Worm (Caenorhabditis elegans) whole organism, late embryonic: Measurements from ENCODE around the gene F18E9.8.

Experiments
- C08G9.2 ChIP-seq: sonication (generic microtip); optimal IDR thresholded peaks from 2 replicates; lab custom pipeline; 2016; ENCODE audit warnings: mild to moderate bottlenecking, missing genetic modification characterization, moderate library complexity, missing compliant biosample characterization
- C38D4.7 ChIP-seq: fragments of 200-800 bp; sonication (Bioruptor generic); optimal IDR thresholded peaks from 2 replicates; lab custom pipeline; 2018; ENCODE audit warnings: mild to moderate bottlenecking, missing genetic modification characterization, moderate library complexity, missing compliant biosample characterization
- F13H6.1 ChIP-seq: sonication (generic microtip); optimal IDR thresholded peaks from 2 replicates; lab custom pipeline; 2016; ENCODE audit warnings: missing genetic modification characterization, missing compliant biosample characterization
- ahr-1 ChIP-seq: sonication (generic microtip); optimal IDR thresholded peaks from 2 replicates; lab custom pipeline; 2016; ENCODE audit warnings: missing genetic modification characterization, missing compliant biosample characterization
- ceh-14 ChIP-seq: sonication (generic microtip); optimal IDR thresholded peaks from 2 replicates; lab custom pipeline; 2016; ENCODE audit warnings: missing genotype, missing genetic modification characterization, missing compliant biosample characterization
- ceh-19 ChIP-seq: fragments of 200-800 bp; sonication (Bioruptor generic); optimal IDR thresholded peaks from 2 replicates; lab custom pipeline; 2018; ENCODE audit warnings: mild to moderate bottlenecking, missing genetic modification characterization, missing compliant biosample characterization
- ceh-22 ChIP-seq: sonication (generic microtip); optimal IDR thresholded peaks from 2 replicates; lab custom pipeline; 2017; ENCODE audit warnings: missing biosample characterization, missing genetic modification characterization
- ceh-24 ChIP-seq: sonication (generic microtip); optimal IDR thresholded peaks from 2 replicates; lab custom pipeline; 2016; ENCODE audit warnings: mild to moderate bottlenecking, missing genetic modification characterization, missing compliant biosample characterization
- ceh-30 ChIP-seq: fragments of 150-350 bp; optimal IDR thresholded peaks from 2 replicates; lab custom pipeline; 2014; ENCODE audit warnings: missing biosample characterization, missing genetic modification characterization
- ceh-31 ChIP-seq: sonication (generic microtip); optimal IDR thresholded peaks from 2 replicates; lab custom pipeline; 2016; ENCODE audit warnings: missing genetic modification characterization, missing compliant biosample characterization
- ceh-34 ChIP-seq: sonication (generic microtip); optimal IDR thresholded peaks from 2 replicates; lab custom pipeline; 2016; ENCODE audit warnings: mild to moderate bottlenecking, missing genetic modification characterization, missing compliant biosample characterization
- ceh-48 ChIP-seq: sonication (generic microtip); optimal IDR thresholded peaks from 2 replicates; lab custom pipeline; 2016; ENCODE audit warnings: missing genetic modification characterization, inconsistent platforms, missing compliant biosample characterization
- ceh-6 ChIP-seq: fragments of 200-800 bp; sonication (Bioruptor generic); optimal IDR thresholded peaks from 2 replicates; lab custom pipeline; 2018; ENCODE audit warnings: mild to moderate bottlenecking, missing genetic modification characterization, missing compliant biosample characterization
- ceh-9 ChIP-seq: sonication (generic microtip); optimal IDR thresholded peaks from 2 replicates; lab custom pipeline; 2016; ENCODE audit warnings: mild to moderate bottlenecking, missing genetic modification characterization, inconsistent platforms, missing compliant biosample characterization
- elt-2 ChIP-seq: sonication (generic microtip); optimal IDR thresholded peaks from 2 replicates; lab custom pipeline; 2016; ENCODE audit warnings: missing genetic modification reagents, missing genetic modification characterization, missing compliant biosample characterization
- elt-4 ChIP-seq: sonication (generic microtip); optimal IDR thresholded peaks from 2 replicates; lab custom pipeline; 2016; ENCODE audit warnings: missing genetic modification characterization, missing compliant biosample characterization
- ets-4 ChIP-seq: sonication (generic microtip); optimal IDR thresholded peaks from 2 replicates; lab custom pipeline; 2016; ENCODE audit warnings: missing genetic modification characterization, missing compliant biosample characterization
- eyg-1 ChIP-seq: sonication (generic microtip); optimal IDR thresholded peaks from 2 replicates; lab custom pipeline; 2016; ENCODE audit warnings: missing genotype, missing genetic modification characterization, missing compliant biosample characterization
- fax-1 ChIP-seq: sonication (generic microtip); optimal IDR thresholded peaks from 2 replicates; lab custom pipeline; 2016; ENCODE audit warnings: missing genotype, missing genetic modification characterization, missing compliant biosample characterization
- fkh-10 ChIP-seq: fragments of 150-350 bp; optimal IDR thresholded peaks from 2 replicates; lab custom pipeline; 2014; ENCODE audit warnings: missing biosample characterization, missing genetic modification reagents, missing genetic modification characterization
- fkh-6 ChIP-seq: sonication (generic microtip); optimal IDR thresholded peaks from 2 replicates; lab custom pipeline; 2016; ENCODE audit warnings: missing genetic modification characterization, missing compliant biosample characterization
- gmeb-2 ChIP-seq: sonication (generic microtip); optimal IDR thresholded peaks from 2 replicates; lab custom pipeline; 2016; ENCODE audit warnings: missing genetic modification characterization, inconsistent platforms, missing compliant biosample characterization
- hlh-13 ChIP-seq: fragments of 200-800 bp; sonication (Bioruptor generic); optimal IDR thresholded peaks from 2 replicates; lab custom pipeline; 2018; ENCODE audit warnings: mild to moderate bottlenecking, missing genetic modification characterization, missing compliant biosample characterization
- hlh-30 ChIP-seq: sonication (generic microtip); optimal IDR thresholded peaks from 2 replicates; lab custom pipeline; 2017; ENCODE audit warnings: antibody characterized with exemption, missing genetic modification characterization, missing compliant biosample characterization; ENCODE audit not compliant: insufficient read depth
- hlh-6 ChIP-seq: sonication (generic microtip); optimal IDR thresholded peaks from 2 replicates; lab custom pipeline; 2016; ENCODE audit warnings: missing genotype, missing genetic modification characterization, missing compliant biosample characterization
- lim-6 ChIP-seq: sonication (generic microtip); optimal IDR thresholded peaks from 2 replicates; lab custom pipeline; 2016; ENCODE audit warnings: missing genetic modification characterization, missing compliant biosample characterization
- lin-11 ChIP-seq: fragments of 200-800 bp; sonication (Bioruptor generic); optimal IDR thresholded peaks from 2 replicates; lab custom pipeline; 2018; ENCODE audit warnings: mild to moderate bottlenecking, missing genetic modification characterization, missing compliant biosample characterization
- madf-2 ChIP-seq: sonication (generic microtip); optimal IDR thresholded peaks from 2 replicates; lab custom pipeline; 2017; ENCODE audit warnings: missing genetic modification characterization, missing compliant biosample characterization
- nfya-1 ChIP-seq: sonication (generic microtip); optimal IDR thresholded peaks from 2 replicates; lab custom pipeline; 2017; ENCODE audit warnings: missing genetic modification characterization, mild to moderate bottlenecking, missing compliant biosample characterization, antibody characterized with exemption, moderate library complexity
- nhr-11 ChIP-seq: fragments of 150-350 bp; optimal IDR thresholded peaks from 2 replicates; lab custom pipeline; 2014; ENCODE audit warnings: missing biosample characterization, missing genetic modification characterization
- nhr-232 ChIP-seq: sonication (generic microtip); optimal IDR thresholded peaks from 2 replicates; lab custom pipeline; 2016; ENCODE audit warnings: missing genetic modification characterization, missing compliant biosample characterization
- odd-2 ChIP-seq: sonication (generic microtip); optimal IDR thresholded peaks from 2 replicates; lab custom pipeline; 2017; ENCODE audit warnings: antibody characterized with exemption, mild to moderate bottlenecking, missing genetic modification characterization, missing compliant biosample characterization
- pag-3 ChIP-seq: sonication (generic microtip); optimal IDR thresholded peaks from 2 replicates; lab custom pipeline; 2016; ENCODE audit warnings: missing compliant biosample characterization, missing genetic modification characterization, borderline replicate concordance
- pat-9 ChIP-seq: fragments of 200-800 bp; sonication (Bioruptor generic); optimal IDR thresholded peaks from 2 replicates; lab custom pipeline; 2018; ENCODE audit warnings: mild to moderate bottlenecking, missing genetic modification characterization, moderate library complexity, missing compliant biosample characterization
- pha-4 ChIP-seq: fragments of 150-350 bp; optimal IDR thresholded peaks from 2 replicates; lab custom pipeline; 2018; ENCODE audit warnings: missing biosample characterization, missing genetic modification reagents, missing genetic modification characterization
- pqm-1 ChIP-seq: sonication (generic microtip); optimal IDR thresholded peaks from 2 replicates; lab custom pipeline; 2016; ENCODE audit warnings: missing genetic modification characterization, missing compliant biosample characterization
- pros-1 ChIP-seq: fragments of 150-350 bp; optimal IDR thresholded peaks from 2 replicates; lab custom pipeline; 2014; ENCODE audit warnings: missing biosample characterization, missing genetic modification reagents, missing genetic modification characterization
- ref-2 ChIP-seq: sonication (generic microtip); optimal IDR thresholded peaks from 2 replicates; lab custom pipeline; 2016; ENCODE audit warnings: missing genetic modification characterization, missing compliant biosample characterization
- rnt-1 ChIP-seq: sonication (generic microtip); optimal IDR thresholded peaks from 2 replicates; lab custom pipeline; 2016; ENCODE audit warnings: missing genetic modification characterization, missing compliant biosample characterization
- sox-4 ChIP-seq: sonication (generic microtip); optimal IDR thresholded peaks from 2 replicates; lab custom pipeline; 2017; ENCODE audit warnings: mild to moderate bottlenecking, missing genetic modification characterization, inconsistent platforms, missing compliant biosample characterization
- ttx-3 ChIP-seq: sonication (generic microtip); optimal IDR thresholded peaks from 2 replicates; lab custom pipeline; 2016; ENCODE audit warnings: missing genetic modification reagents, missing genetic modification characterization, missing compliant biosample characterization
- unc-3 ChIP-seq, 2 experiments: fragments of 200-800 bp in 1 of 2; sonication (Bioruptor generic) in 1 of 2; sonication (generic microtip) in 1 of 2; conservative IDR thresholded peaks in 1 of 2; optimal IDR thresholded peaks in 1 of 2; 2 replicates each; pipeline versions ENCODE4 v1.3.6 to Lab custom; 2016 to 2022; ENCODE audit warnings: missing compliant biosample characterization in 2 of 2, missing genetic modification characterization in 2 of 2, missing genetic modification reagents in 1 of 2
- unc-42 ChIP-seq: sonication (generic microtip); optimal IDR thresholded peaks from 2 replicates; lab custom pipeline; 2016; ENCODE audit warnings: missing genotype, missing genetic modification characterization, missing compliant biosample characterization
- unc-55 ChIP-seq: sonication (generic microtip); optimal IDR thresholded peaks from 2 replicates; lab custom pipeline; 2017; ENCODE audit warnings: missing biosample characterization, missing genetic modification reagents, missing genetic modification characterization
- unc-86 ChIP-seq: sonication (generic microtip); optimal IDR thresholded peaks from 2 replicates; lab custom pipeline; 2016; ENCODE audit warnings: missing genetic modification characterization, missing compliant biosample characterization
- ztf-16 ChIP-seq: sonication (generic microtip); optimal IDR thresholded peaks from 2 replicates; lab custom pipeline; 2017; ENCODE audit warnings: missing genetic modification characterization, missing compliant biosample characterization

F18E9.8 gene

DNA sequence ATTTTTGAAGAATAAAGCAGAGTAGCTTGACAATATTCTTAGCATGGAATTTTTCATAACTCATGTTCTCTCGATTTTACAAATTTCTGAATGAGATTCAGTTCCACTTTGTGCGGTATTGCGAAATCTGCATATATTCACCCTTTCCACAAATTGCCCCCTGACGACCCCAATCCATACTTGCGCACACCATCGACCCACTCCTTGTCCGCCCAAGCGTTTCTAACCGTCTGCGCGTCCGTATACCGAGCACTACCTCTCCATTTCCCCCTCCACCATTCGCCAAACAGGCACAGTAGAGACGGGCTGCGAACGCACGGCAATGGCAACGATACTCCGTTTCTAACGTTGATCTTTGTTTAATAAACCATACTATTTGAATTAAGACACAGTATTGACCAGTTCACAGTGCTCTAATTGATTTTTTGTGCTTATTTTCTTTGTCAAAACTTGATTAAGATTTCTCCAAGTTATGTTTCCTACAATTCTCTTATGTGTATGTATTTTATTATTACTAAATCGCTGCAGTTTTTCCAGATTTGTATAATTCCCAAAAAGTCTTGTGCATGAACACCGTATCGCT, 24.6 kb downstream of the F18E9.8 start, which contains the start of gene utx-1 (continued):
- TF ChIP-seq ztf-16 (tag; lab: Kevin White, UChicago) = peak; percentile 19
- no peak for TF ChIP-seq odd-2
- TF ChIP-seq hlh-13 = no peak
- peak; percentile 39 for TF ChIP-seq ceh-48
- TF ChIP-seq ahr-1 (tag; lab: Kevin White, UChicago) = no peak
- no peak for TF ChIP-seq unc-3 (GFP tag; conservative IDR thresholded peaks at IDR 0.05; lab: Robert Waterston, UW)
- TF ChIP-seq unc-3 (tag; optimal IDR thresholded peaks at IDR 0.05; lab: Kevin White, UChicago) = no peak
- TF ChIP-seq ttx-3 = no peak
- TF ChIP-seq ceh-9 (tag; lab: Kevin White, UChicago) = no peak
- no peak for TF ChIP-seq rnt-1 (tag; lab: Kevin White, UChicago)
- no peak for TF ChIP-seq nhr-232 (tag; lab: Kevin White, UChicago)
- TF ChIP-seq unc-55 = peak; percentile 24
- TF ChIP-seq ets-4 (tag; lab: Kevin White, UChicago) = no peak
- TF ChIP-seq hlh-6 (tag; lab: Kevin White, UChicago) = peak; percentile 57
- peak; percentile 17 for TF ChIP-seq ceh-14
- peak; percentile 62 for TF ChIP-seq nfya-1
- TF ChIP-seq C08G9.2 = no peak
- peak; percentile 50 for TF ChIP-seq ref-2 (tag; lab: Kevin White, UChicago)
- TF ChIP-seq ceh-19 = no peak
- TF ChIP-seq unc-42 = peak; percentile 42
- TF ChIP-seq elt-4 = no peak
- no peak for TF ChIP-seq unc-86 (tag; lab: Kevin White, UChicago)
- TF ChIP-seq ceh-6 (GFP tag; lab: Kevin White, UChicago) = no peak
- no peak for TF ChIP-seq ceh-24 (tag; lab: Kevin White, UChicago)
- TF ChIP-seq elt-2 (tag; lab: Kevin White, UChicago) = peak; percentile 13
- TF ChIP-seq ceh-34 (tag; lab: Kevin White, UChicago) = peak; percentile 44
- TF ChIP-seq pag-3 (tag; lab: Kevin White, UChicago) = no peak
- TF ChIP-seq lin-11 (tag; lab: Kevin White, UChicago) = no peak
- TF ChIP-seq, all 69 proteins: peak for 16

DNA sequence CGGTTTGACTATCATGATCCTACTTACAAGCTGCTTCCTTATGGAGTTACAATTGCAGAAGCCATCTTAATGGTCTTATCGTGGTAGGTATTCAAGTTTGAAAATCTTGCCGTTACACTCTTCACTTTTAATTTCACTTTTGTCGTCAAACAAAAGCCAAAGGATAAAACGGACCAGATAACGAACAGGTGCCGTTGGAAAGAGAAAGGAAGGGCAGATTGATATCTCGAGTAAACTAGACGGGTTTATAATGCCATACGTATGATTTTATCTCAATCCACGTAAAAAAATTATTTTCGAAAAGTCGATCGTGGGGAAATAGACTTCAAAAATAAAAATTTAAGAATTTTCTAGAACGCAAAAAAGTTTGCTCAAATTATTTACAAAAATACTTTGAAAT, 27.3 kb downstream of the F18E9.8 start:
- TF ChIP-seq unc-3 (GFP tag; conservative IDR thresholded peaks at IDR 0.05; lab: Robert Waterston, UW) (no peak), unc-3 (tag; optimal IDR thresholded peaks at IDR 0.05; lab: Kevin White, UChicago) (no peak), gmeb-2 (tag; lab: Kevin White, UChicago) (no peak), C38D4.7 (GFP tag; lab: Kevin White, UChicago) (no peak), eyg-1 (tag; lab: Kevin White, UChicago) (no peak), ceh-19 (no peak), nhr-11 (tag; lab: Kevin White, UChicago) (no peak), ahr-1 (tag; lab: Kevin White, UChicago) (no peak), ceh-9 (tag; lab: Kevin White, UChicago) (no peak), ceh-30 (tag; lab: Kevin White, UChicago) (no peak), rnt-1 (tag; lab: Kevin White, UChicago) (no peak), ceh-22 (tag; lab: Kevin White, UChicago) (no peak), unc-86 (tag; lab: Kevin White, UChicago) (no peak), pag-3 (tag; lab: Kevin White, UChicago) (no peak), F13H6.1 (tag; lab: Kevin White, UChicago) (no peak), sox-4 (tag; lab: Kevin White, UChicago) (no peak), ttx-3 (no peak), fax-1 (tag; lab: Kevin White, UChicago) (no peak), fkh-6 (no peak)

DNA sequence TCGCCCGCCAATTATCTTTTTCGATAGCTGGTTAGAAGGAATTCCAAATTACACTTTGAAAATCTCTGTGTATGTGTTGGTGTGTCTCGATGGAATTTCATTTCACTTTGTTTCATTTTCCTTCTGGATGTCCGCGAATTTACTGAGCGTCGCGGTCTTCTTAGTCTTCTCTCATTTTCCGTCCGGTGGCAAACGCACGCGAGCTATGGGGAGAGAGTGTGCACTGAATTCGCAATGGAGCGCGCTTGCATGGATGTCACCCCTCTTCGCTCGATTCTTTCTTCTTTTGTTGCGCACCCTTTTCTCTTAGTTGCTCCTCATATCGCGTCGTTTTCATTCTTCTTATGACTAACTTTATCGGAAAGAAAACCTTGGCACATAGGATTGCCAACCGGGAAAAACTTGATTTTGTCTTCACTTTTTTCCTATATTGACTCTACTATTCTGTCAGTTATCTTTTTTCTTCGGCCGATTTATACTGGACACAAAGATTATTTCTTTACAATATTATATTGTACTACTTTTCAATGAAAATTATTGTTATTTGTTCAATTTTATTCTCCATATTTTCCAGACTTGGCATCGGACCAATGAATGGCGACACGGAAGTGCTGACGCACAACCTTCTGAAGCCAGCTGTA, 29.5 kb downstream of the F18E9.8 start, which contains the start of gene dhhc-14:
dhhc-14 (plus strand) TSS at position 591 of the 641 bp plus-strand sequence.
- TF ChIP-seq hlh-6 (tag; lab: Kevin White, UChicago) = no peak
- TF ChIP-seq madf-2 = peak; percentile 16
- TF ChIP-seq hlh-30 (tag; lab: Kevin White, UChicago) = peak; percentile 64
- no peak for TF ChIP-seq ttx-3
- no peak for TF ChIP-seq pha-4 (tag; lab: Kevin White, UChicago)
- TF ChIP-seq ets-4 (tag; lab: Kevin White, UChicago) = no peak
- no peak for TF ChIP-seq fkh-6
- TF ChIP-seq nhr-232 (tag; lab: Kevin White, UChicago) = no peak
- TF ChIP-seq ceh-22 (tag; lab: Kevin White, UChicago) = no peak
- no peak for TF ChIP-seq F13H6.1 (tag; lab: Kevin White, UChicago)
- TF ChIP-seq pqm-1 (tag; lab: Kevin White, UChicago) = no peak
- TF ChIP-seq lim-6 (tag; lab: Kevin White, UChicago) = no peak
- no peak for TF ChIP-seq pros-1
- peak; percentile 77 for TF ChIP-seq ceh-31 (tag; lab: Kevin White, UChicago)
- TF ChIP-seq odd-2 = no peak
- TF ChIP-seq fkh-10 = no peak
- TF ChIP-seq ref-2 (tag; lab: Kevin White, UChicago) = peak; percentile 61
- no peak for TF ChIP-seq pat-9 (tag; lab: Kevin White, UChicago)
- TF ChIP-seq fax-1 (tag; lab: Kevin White, UChicago) = no peak
